Worm (Caenorhabditis elegans) whole organism, mixed stage, embryonic: ENCODE measurements around the gene B0252.1.

Source experiments
- M03D4.4 ChIP-seq: sonication (generic microtip); optimal IDR thresholded peaks from 2 replicates; lab custom pipeline; 2017; ENCODE audit warnings: mild to moderate bottlenecking, missing genetic modification characterization, missing compliant biosample characterization
- bed-3 ChIP-seq: fragments of 200-800 bp; sonication (Bioruptor generic); optimal IDR thresholded peaks from 3 replicates; lab custom pipeline; 2018; ENCODE audit warnings: mild to moderate bottlenecking, missing genetic modification characterization, moderate library complexity, missing compliant biosample characterization
- blmp-1 ChIP-seq: fragments of 150-350 bp; optimal IDR thresholded peaks from 2 replicates; lab custom pipeline; 2014; ENCODE audit warnings: missing biosample characterization, missing genetic modification characterization
- ceh-39 ChIP-seq: fragments of 150-350 bp; optimal IDR thresholded peaks from 2 replicates; lab custom pipeline; 2014; ENCODE audit warnings: missing biosample characterization, missing genetic modification characterization
- ceh-43 ChIP-seq: fragments of 200-800 bp; sonication (Bioruptor generic); optimal IDR thresholded peaks from 2 replicates; lab custom pipeline; 2018; ENCODE audit warnings: mild to moderate bottlenecking, missing genetic modification characterization, moderate library complexity, missing compliant biosample characterization
- ceh-83 ChIP-seq: fragments of 200-800 bp; sonication (Bioruptor generic); optimal IDR thresholded peaks from 2 replicates; lab custom pipeline; 2018; ENCODE audit warnings: mild to moderate bottlenecking, missing genetic modification characterization, missing compliant biosample characterization
- ces-1 ChIP-seq: fragments of 150-350 bp; optimal IDR thresholded peaks from 2 replicates; lab custom pipeline; 2014; ENCODE audit warnings: missing biosample characterization, missing genetic modification reagents, missing genetic modification characterization
- cnd-1 ChIP-seq: fragments of 200-800 bp; sonication (Bioruptor generic); optimal IDR thresholded peaks from 2 replicates; lab custom pipeline; 2018; ENCODE audit warnings: mild to moderate bottlenecking, missing genetic modification characterization, missing compliant biosample characterization
- drap-1 ChIP-seq: fragments of 200-800 bp; sonication (Bioruptor generic); optimal IDR thresholded peaks from 3 replicates; lab custom pipeline; 2018; ENCODE audit warnings: mild to moderate bottlenecking, missing genetic modification characterization, missing compliant biosample characterization
- elt-1 ChIP-seq: sonication (generic microtip); optimal IDR thresholded peaks from 2 replicates; lab custom pipeline; 2017; ENCODE audit warnings: missing genetic modification characterization, mild to moderate bottlenecking, missing compliant biosample characterization, antibody characterized with exemption, moderate library complexity, borderline replicate concordance; ENCODE audit not compliant: insufficient read depth
- elt-3 ChIP-seq: fragments of 150-350 bp; optimal IDR thresholded peaks from 2 replicates; lab custom pipeline; 2014; ENCODE audit warnings: missing biosample characterization, missing genetic modification characterization
- flh-1 ChIP-seq: fragments of 200-800 bp; sonication (Bioruptor generic); optimal IDR thresholded peaks from 2 replicates; lab custom pipeline; 2018; ENCODE audit warnings: mild to moderate bottlenecking, missing genetic modification characterization, moderate library complexity, missing compliant biosample characterization
- ham-2 ChIP-seq: fragments of 200-800 bp; sonication (Bioruptor generic); optimal IDR thresholded peaks from 2 replicates; lab custom pipeline; 2018; ENCODE audit warnings: mild to moderate bottlenecking, missing genetic modification characterization, missing compliant biosample characterization
- hlh-1 ChIP-seq: fragments of 150-350 bp; optimal IDR thresholded peaks from 2 replicates; lab custom pipeline; 2014; ENCODE audit warnings: missing biosample characterization, missing genetic modification reagents, missing genetic modification characterization
- lin-13 ChIP-seq: fragments of 150-350 bp; optimal IDR thresholded peaks from 2 replicates; lab custom pipeline; 2014; ENCODE audit warnings: missing biosample characterization, missing genetic modification characterization
- lin-32 ChIP-seq: fragments of 200-800 bp; sonication (Bioruptor generic); optimal IDR thresholded peaks from 2 replicates; lab custom pipeline; 2018; ENCODE audit warnings: mild to moderate bottlenecking, missing genetic modification characterization, missing compliant biosample characterization
- lsy-2 ChIP-seq: fragments of 150-350 bp; optimal IDR thresholded peaks from 2 replicates; lab custom pipeline; 2014; ENCODE audit warnings: missing biosample characterization, missing genetic modification characterization
- mab-5 ChIP-seq: fragments of 150-350 bp; optimal IDR thresholded peaks from 2 replicates; lab custom pipeline; 2014; ENCODE audit warnings: missing biosample characterization, missing genetic modification characterization
- mep-1 ChIP-seq: fragments of 150-350 bp; optimal IDR thresholded peaks from 2 replicates; lab custom pipeline; 2017; ENCODE audit warnings: missing biosample characterization, missing genetic modification reagents, missing genetic modification characterization, inconsistent platforms
- mls-2 ChIP-seq: sonication (generic microtip); optimal IDR thresholded peaks from 2 replicates; lab custom pipeline; 2016; ENCODE audit warnings: mild to moderate bottlenecking, missing genetic modification characterization, moderate library complexity, missing compliant biosample characterization
- nhr-2 ChIP-seq: fragments of 150-350 bp; optimal IDR thresholded peaks from 2 replicates; lab custom pipeline; 2014; ENCODE audit warnings: missing biosample characterization, missing genetic modification characterization
- nhr-237 ChIP-seq: fragments of 150-350 bp; optimal IDR thresholded peaks from 2 replicates; lab custom pipeline; 2014; ENCODE audit warnings: missing biosample characterization, missing genetic modification characterization
- nhr-76 ChIP-seq: sonication (generic microtip); optimal IDR thresholded peaks from 2 replicates; lab custom pipeline; 2017; ENCODE audit warnings: missing biosample characterization, missing genetic modification characterization
- pha-4 ChIP-seq: fragments of 150-350 bp; optimal IDR thresholded peaks from 2 replicates; lab custom pipeline; 2018; ENCODE audit warnings: missing biosample characterization, missing genetic modification reagents, missing genetic modification characterization
- sem-2 ChIP-seq: fragments of 200-800 bp; sonication (Bioruptor generic); optimal IDR thresholded peaks from 2 replicates; lab custom pipeline; 2018; ENCODE audit warnings: mild to moderate bottlenecking, missing genetic modification characterization, missing compliant biosample characterization
- sptf-1 ChIP-seq: sonication (generic microtip); optimal IDR thresholded peaks from 2 replicates; lab custom pipeline; 2017; ENCODE audit warnings: mild to moderate bottlenecking, missing genetic modification characterization, moderate library complexity, missing compliant biosample characterization
- tbx-8 ChIP-seq: fragments of 200-800 bp; sonication (Bioruptor generic); optimal IDR thresholded peaks from 2 replicates; lab custom pipeline; 2018; ENCODE audit warnings: mild to moderate bottlenecking, missing genetic modification characterization, moderate library complexity, missing compliant biosample characterization
- unc-120 ChIP-seq: sonication (generic microtip); optimal IDR thresholded peaks from 2 replicates; lab custom pipeline; 2017; ENCODE audit warnings: missing genetic modification characterization, missing compliant biosample characterization; ENCODE audit not compliant: poor library complexity, severe bottlenecking
- unc-39 ChIP-seq: fragments of 150-350 bp; optimal IDR thresholded peaks from 2 replicates; lab custom pipeline; 2014; ENCODE audit warnings: missing biosample characterization, missing genetic modification characterization
- unc-62 ChIP-seq: fragments of 150-350 bp; optimal IDR thresholded peaks from 2 replicates; lab custom pipeline; 2014; ENCODE audit warnings: missing biosample characterization, missing genetic modification reagents, missing genetic modification characterization
- zip-8 ChIP-seq: fragments of 150-350 bp; optimal IDR thresholded peaks from 2 replicates; lab custom pipeline; 2014; ENCODE audit warnings: missing biosample characterization, missing genetic modification characterization
- ztf-11 ChIP-seq: fragments of 150-350 bp; optimal IDR thresholded peaks from 2 replicates; lab custom pipeline; 2014; ENCODE audit warnings: missing biosample characterization, missing genetic modification characterization

B0252.1 gene

DNA sequence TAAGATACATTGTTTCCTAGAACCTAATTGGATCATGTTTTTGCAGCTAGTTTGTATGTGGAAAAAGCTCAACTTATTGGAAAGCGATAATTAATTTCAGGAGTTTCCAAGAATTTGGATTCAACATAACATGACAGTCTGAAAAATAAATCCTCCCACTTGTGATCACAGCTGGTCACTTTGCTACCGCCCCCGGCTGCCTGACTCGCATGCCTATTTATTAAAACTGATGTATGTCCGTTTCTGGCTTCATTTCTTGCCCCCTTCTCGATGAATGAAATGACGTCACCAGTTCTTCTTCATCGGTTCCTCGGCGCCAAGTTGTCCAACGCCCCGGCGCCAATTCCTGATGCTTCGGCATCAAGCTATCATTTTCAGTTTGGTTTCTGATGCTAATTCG lies 7.6 kb downstream of the B0252.1 start:
- TF ChIP-seq sem-2 (GFP tag; lab: Kevin White, UChicago) (no peak), blmp-1 (tag; lab: Kevin White, UChicago) (no peak), nhr-76 (tag; lab: Kevin White, UChicago) (no peak), cnd-1 (tag; lab: Kevin White, UChicago) (no peak), M03D4.4 (tag; lab: Kevin White, UChicago) (no peak), mep-1 (no peak), mls-2 (no peak), drap-1 (no peak), sptf-1 (tag; lab: Kevin White, UChicago) (no peak), elt-3 (tag; lab: Kevin White, UChicago) (no peak), lin-32 (GFP tag; lab: Kevin White, UChicago) (no peak), ceh-39 (no peak), nhr-2 (tag; lab: Kevin White, UChicago) (no peak), ham-2 (GFP tag; lab: Kevin White, UChicago) (no peak), pha-4 (tag; lab: Kevin White, UChicago) (no peak), lsy-2 (tag; lab: Kevin White, UChicago) (no peak), mab-5 (no peak)
- TF ChIP-seq, all 35 proteins: peak for 0

DNA sequence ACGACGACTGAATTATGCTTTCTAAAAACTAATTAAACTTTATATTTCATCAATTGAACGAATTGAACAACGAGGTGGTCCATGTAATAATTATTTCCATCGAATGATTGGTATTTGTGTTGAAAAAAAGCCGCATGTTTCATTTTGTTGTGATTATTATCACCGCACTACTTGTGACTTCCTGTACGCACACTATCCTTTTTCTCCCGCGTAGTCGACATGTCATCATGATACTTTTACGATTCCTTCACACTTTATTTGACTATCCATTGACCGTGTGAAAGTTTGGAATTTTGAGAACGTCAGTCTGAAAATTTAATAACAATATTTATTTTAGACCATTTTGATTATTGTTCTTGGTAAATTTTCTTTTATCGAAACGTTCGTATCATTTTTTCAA lies 8.1 kb downstream of the B0252.1 start, which contains the start of gene F22D3.4:
Gene F22D3.4, minus strand, starts transcription at position 1 of the 400 bp plus-strand sequence.
- TF ChIP-seq ceh-83: no peak
- TF ChIP-seq pha-4 (tag; lab: Kevin White, UChicago): no peak
- no peak for TF ChIP-seq unc-39
- TF ChIP-seq ceh-43 (GFP tag; lab: Kevin White, UChicago): no peak
- no peak for TF ChIP-seq lin-13 (tag; lab: Kevin White, UChicago)
- TF ChIP-seq mab-5: no peak
- no peak for TF ChIP-seq ztf-11 (tag; lab: Kevin White, UChicago)
- TF ChIP-seq elt-3 (tag; lab: Kevin White, UChicago): no peak
- no peak for TF ChIP-seq zip-8 (tag; lab: Kevin White, UChicago)

DNA sequence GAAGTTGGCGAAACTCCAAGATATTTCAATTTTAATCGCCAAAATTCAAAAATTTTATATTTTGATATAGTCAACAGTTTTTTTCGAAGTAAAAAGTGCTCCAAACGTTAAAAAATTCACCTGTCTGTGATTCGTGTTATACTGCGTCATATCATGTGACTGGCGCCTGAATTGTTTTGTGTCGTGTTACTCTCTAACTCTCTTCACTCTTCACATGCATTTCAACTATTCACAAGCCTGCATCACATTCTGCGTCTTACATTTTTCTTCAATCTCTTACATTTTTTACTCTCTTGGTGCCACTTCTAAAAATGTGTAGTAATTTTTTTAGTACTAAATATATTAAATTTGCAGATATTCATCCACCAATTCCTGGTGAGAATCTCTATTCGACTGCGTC lies 8.9 kb downstream of the B0252.1 start, which contains the start of gene flcn-1:
Gene flcn-1, plus strand, starts transcription at position 348 of the 400 bp plus-strand sequence.
- TF ChIP-seq sptf-1 (tag; lab: Kevin White, UChicago) (no peak), ces-1 (peak; percentile 12)
- TF ChIP-seq, all 35 proteins: peak for 1

DNA sequence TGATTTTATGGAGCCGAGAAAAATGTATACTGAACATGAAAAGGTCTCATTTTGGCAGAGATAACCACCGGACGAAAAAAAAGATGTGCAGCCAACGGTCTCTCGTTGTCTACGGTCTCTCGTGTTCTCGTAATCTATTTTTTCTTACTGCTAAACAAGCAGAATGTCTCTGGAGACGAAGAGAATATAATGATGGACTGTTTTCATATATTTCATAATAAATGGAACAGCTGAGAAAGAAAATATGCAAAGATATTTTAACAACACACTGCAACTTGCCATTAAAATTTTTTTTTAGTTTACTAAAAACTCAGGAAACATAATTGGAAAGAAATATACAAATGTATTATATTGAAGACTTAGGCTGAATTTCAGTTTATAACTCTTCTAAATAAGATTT lies 10.6 kb downstream of the B0252.1 start:
- no peak for TF ChIP-seq nhr-237 (tag; lab: Kevin White, UChicago)
- peak; percentile 44 for TF ChIP-seq ces-1

DNA sequence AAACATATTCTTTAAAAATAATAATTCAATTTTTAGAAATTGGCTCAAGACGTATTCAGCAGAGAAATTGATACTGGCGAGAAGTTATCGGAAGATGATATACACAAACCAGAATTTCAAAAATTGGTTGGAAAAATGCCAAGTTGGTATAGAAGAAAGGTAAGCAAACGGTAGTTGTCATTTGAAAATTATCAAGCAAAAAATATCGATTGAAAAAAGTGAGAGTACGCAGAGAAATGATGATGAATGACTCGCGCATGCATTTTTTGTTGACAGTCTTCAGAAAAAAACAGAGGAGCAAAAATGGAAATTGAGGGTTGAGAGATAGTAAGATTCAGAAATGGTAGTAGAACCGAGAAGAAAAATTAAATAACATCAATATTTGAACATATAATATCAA lies 13.5 kb downstream of the B0252.1 start:
- no peak for TF ChIP-seq mab-5
- no peak for TF ChIP-seq ceh-83
- no peak for TF ChIP-seq M03D4.4 (tag; lab: Kevin White, UChicago)
- no peak for TF ChIP-seq unc-62
- TF ChIP-seq elt-3 (tag; lab: Kevin White, UChicago): no peak
- TF ChIP-seq blmp-1 (tag; lab: Kevin White, UChicago): no peak
- TF ChIP-seq mep-1: no peak
- no peak for TF ChIP-seq tbx-8
- no peak for TF ChIP-seq bed-3
- TF ChIP-seq hlh-1 (tag; lab: Kevin White, UChicago): no peak
- TF ChIP-seq nhr-2 (tag; lab: Kevin White, UChicago): no peak
- TF ChIP-seq drap-1: no peak
- no peak for TF ChIP-seq flh-1
- no peak for TF ChIP-seq lin-32 (GFP tag; lab: Kevin White, UChicago)
- TF ChIP-seq unc-39: no peak
- TF ChIP-seq ceh-39: no peak

DNA sequence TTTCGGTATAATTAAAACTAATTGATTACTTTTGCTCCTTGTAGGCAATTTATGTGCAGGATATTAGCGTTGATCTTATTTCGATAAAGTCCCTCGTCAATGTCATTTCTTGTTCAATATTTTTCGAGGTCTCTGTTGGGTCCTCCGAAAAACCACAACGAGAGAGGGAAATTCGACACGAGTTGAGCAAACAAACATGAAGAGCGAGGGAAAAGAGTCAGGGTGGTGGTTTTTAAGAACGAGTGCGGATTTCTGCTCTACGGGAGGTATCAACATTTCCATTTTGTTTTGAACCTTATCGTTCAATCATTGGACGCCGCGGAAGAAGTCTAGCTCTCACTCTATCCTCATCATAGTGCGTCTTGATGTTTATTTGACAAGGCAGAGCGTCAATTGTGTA lies 15.2 kb downstream of the B0252.1 start:
- no peak for TF ChIP-seq blmp-1 (tag; lab: Kevin White, UChicago)
- TF ChIP-seq unc-39: no peak
- TF ChIP-seq ces-1: no peak
- TF ChIP-seq elt-1 (tag; lab: Kevin White, UChicago): no peak
- TF ChIP-seq hlh-1 (tag; lab: Kevin White, UChicago): no peak
- no peak for TF ChIP-seq ztf-11 (tag; lab: Kevin White, UChicago)
- TF ChIP-seq pha-4 (tag; lab: Kevin White, UChicago): no peak
- TF ChIP-seq ceh-39: no peak
- no peak for TF ChIP-seq lsy-2 (tag; lab: Kevin White, UChicago)
- no peak for TF ChIP-seq unc-120 (tag; lab: Kevin White, UChicago)
- no peak for TF ChIP-seq drap-1
- no peak for TF ChIP-seq ham-2 (GFP tag; lab: Kevin White, UChicago)
- TF ChIP-seq mab-5: no peak
- no peak for TF ChIP-seq mls-2
- TF ChIP-seq nhr-2 (tag; lab: Kevin White, UChicago): no peak
